Worm (Caenorhabditis elegans): ENCODE measurements around the gene scl-6.

ce11 chrIV:13068451-13068850 is at the start of gene scl-6:
- TF ChIP-seq elt-2 (tag; optimal IDR thresholded peaks at IDR 0.05) (no peak), skn-1 (tag; optimal IDR thresholded peaks at IDR 0.05) (no peak), ama-1 (optimal IDR thresholded peaks at IDR 0.05) (no peak)

Measured in whole organism, L3 larva.